Fruit fly (Drosophila melanogaster) whole organism, wandering third instar larva: Measurements from ENCODE around the gene CG17078.
A peak's percentile ranks its signal among the peaks of the same experiment; 100 is the strongest.

Experiments
- Abd-B ChIP-seq: fragments of >200 bp; optimal IDR thresholded peaks from 2 replicates; lab custom pipeline; 2017; ENCODE audit warnings: missing biosample characterization, missing genetic modification characterization
- CG32264 ChIP-seq: fragments of 200-800 bp; sonication (Bioruptor generic); optimal IDR thresholded peaks from 2 replicates; lab custom pipeline; 2016; ENCODE audit warnings: missing biosample characterization, missing genetic modification characterization
- CG9705 ChIP-seq: fragments of 200-800 bp; sonication (Bioruptor generic); optimal IDR thresholded peaks from 2 replicates; lab custom pipeline; 2018; ENCODE audit warnings: missing biosample characterization, mild to moderate bottlenecking, missing genetic modification characterization
- CrebA ChIP-seq: fragments of 200-800 bp; sonication (Bioruptor generic); optimal IDR thresholded peaks from 2 replicates; lab custom pipeline; 2016; ENCODE audit warnings: missing biosample characterization, mild to moderate bottlenecking, missing genetic modification characterization, borderline replicate concordance
- Dfd ChIP-seq: fragments of >200 bp; optimal IDR thresholded peaks from 2 replicates; lab custom pipeline; 2017; ENCODE audit warnings: missing biosample characterization, missing genetic modification characterization
- Dif ChIP-seq: fragments of 200-275, 200-300 bp; sonication (Bioruptor generic); optimal IDR thresholded peaks from 2 replicates; lab custom pipeline; 2018; ENCODE audit warnings: missing biosample characterization, missing genetic modification characterization; ENCODE audit not compliant: partially characterized antibody
- GATAd ChIP-seq: sonication (Bioruptor generic); optimal IDR thresholded peaks from 2 replicates; lab custom pipeline; 2016; ENCODE audit warnings: missing biosample characterization, missing genetic modification characterization
- HLH106 ChIP-seq: fragments of 200-800 bp; optimal IDR thresholded peaks from 3 replicates; lab custom pipeline; 2019; ENCODE audit warnings: missing biosample characterization, mild to moderate bottlenecking, missing genetic modification characterization, moderate library complexity
- Hnf4 ChIP-seq: fragments of 200-800 bp; sonication (Bioruptor generic); optimal IDR thresholded peaks from 2 replicates; lab custom pipeline; 2016; ENCODE audit warnings: missing biosample characterization, mild to moderate bottlenecking, missing genetic modification characterization
- Hr78 ChIP-seq: fragments of >200 bp; optimal IDR thresholded peaks from 2 replicates; lab custom pipeline; 2017; ENCODE audit warnings: missing biosample characterization, missing genetic modification characterization
- Hr83 ChIP-seq: fragments of 200-300 bp; sonication (Bioruptor generic); optimal IDR thresholded peaks from 2 replicates; lab custom pipeline; 2016; ENCODE audit warnings: missing biosample characterization, mild to moderate bottlenecking, missing genetic modification characterization, moderate library complexity; ENCODE audit not compliant: poor library complexity, severe bottlenecking
- Jra ChIP-seq: sonication (Bioruptor generic); optimal IDR thresholded peaks from 2 replicates; lab custom pipeline; 2016; ENCODE audit warnings: missing biosample characterization, missing genetic modification characterization
- Mio ChIP-seq: sonication (Bioruptor generic); optimal IDR thresholded peaks from 2 replicates; lab custom pipeline; 2016; ENCODE audit warnings: missing biosample characterization, missing genetic modification characterization
- Myc ChIP-seq: fragments of >200 bp; optimal IDR thresholded peaks from 2 replicates; lab custom pipeline; 2017
- N ChIP-seq: fragments of >200 bp; optimal IDR thresholded peaks from 2 replicates; lab custom pipeline; 2018; ENCODE audit warnings: missing biosample characterization, missing external identifiers, missing genetic modification characterization
- OdsH ChIP-seq: fragments of 200-800 bp; sonication (Bioruptor generic); optimal IDR thresholded peaks from 2 replicates; lab custom pipeline; 2016; ENCODE audit warnings: missing biosample characterization, mild to moderate bottlenecking, missing genetic modification characterization
- Rel ChIP-seq, 2 experiments: fragments of 200-800 bp; sonication (Bioruptor generic) in 1 of 2; optimal IDR thresholded peaks; 2 replicates in 1 of 2; 3 replicates in 1 of 2; lab custom pipeline; 2016 to 2019; ENCODE audit warnings: mild to moderate bottlenecking in 2 of 2, missing biosample characterization in 2 of 2, missing genetic modification characterization in 2 of 2, moderate library complexity in 1 of 2
- Sp1 ChIP-seq: fragments of 200-800 bp; sonication (Bioruptor generic); optimal IDR thresholded peaks from 3 replicates; lab custom pipeline; 2019; ENCODE audit warnings: missing biosample characterization, mild to moderate bottlenecking, missing genetic modification characterization, moderate library complexity
- Vsx2 ChIP-seq: fragments of 200-300, 225-300 bp; sonication (Bioruptor generic); optimal IDR thresholded peaks from 2 replicates; lab custom pipeline; 2018; ENCODE audit warnings: missing biosample characterization, missing genetic modification characterization; ENCODE audit not compliant: partially characterized antibody
- br ChIP-seq: fragments of 200-800 bp; sonication (Bioruptor generic); optimal IDR thresholded peaks from 2 replicates; lab custom pipeline; 2016; ENCODE audit warnings: missing biosample characterization, missing genetic modification characterization
- brk ChIP-seq: fragments of 200-800 bp; sonication (Bioruptor generic); optimal IDR thresholded peaks from 2 replicates; lab custom pipeline; 2016; ENCODE audit warnings: missing biosample characterization, mild to moderate bottlenecking, missing genetic modification characterization
- dl ChIP-seq, 2 experiments: fragments of 175-275, 200-275 bp in 1 of 2; fragments of 200-275 bp in 1 of 2; sonication (Bioruptor generic); optimal IDR thresholded peaks; lab custom pipeline; 2018; ENCODE audit warnings: mild to moderate bottlenecking in 2 of 2, missing biosample characterization in 2 of 2, missing genetic modification characterization in 2 of 2, moderate library complexity in 2 of 2; ENCODE audit not compliant: partially characterized antibody in 2 of 2, insufficient read depth in 1 of 2
- dmrt93B ChIP-seq: fragments of 200-800 bp; sonication (Bioruptor generic); optimal IDR thresholded peaks from 2 replicates; lab custom pipeline; 2018; ENCODE audit warnings: missing biosample characterization, mild to moderate bottlenecking, missing genetic modification characterization
- dsf ChIP-seq: sonication (Bioruptor generic); optimal IDR thresholded peaks from 2 replicates; lab custom pipeline; 2016; ENCODE audit warnings: missing biosample characterization, missing genetic modification characterization, borderline replicate concordance
- ey ChIP-seq: fragments of 200-800 bp; sonication (Bioruptor generic); optimal IDR thresholded peaks from 2 replicates; lab custom pipeline; 2016; ENCODE audit warnings: missing biosample characterization, missing genetic modification characterization
- foxo ChIP-seq, 2 experiments: fragments of 200-800 bp; sonication (Bioruptor generic); optimal IDR thresholded peaks; 2 replicates in 1 of 2; 3 replicates in 1 of 2; lab custom pipeline; 2016 to 2017; ENCODE audit warnings: missing biosample characterization in 2 of 2, missing genetic modification characterization in 2 of 2
- fru ChIP-seq: fragments of 200-800 bp; sonication (Bioruptor generic); optimal IDR thresholded peaks from 3 replicates; lab custom pipeline; 2016; ENCODE audit warnings: missing biosample characterization, mild to moderate bottlenecking, missing genetic modification characterization
- h ChIP-seq: fragments of 200-800 bp; sonication (Bioruptor generic); optimal IDR thresholded peaks from 3 replicates; lab custom pipeline; 2016; ENCODE audit warnings: missing biosample characterization, mild to moderate bottlenecking, missing genetic modification characterization
- jim ChIP-seq: fragments of 175-275, 200-325 bp; sonication (Bioruptor generic); optimal IDR thresholded peaks from 2 replicates; lab custom pipeline; 2016; ENCODE audit warnings: missing biosample characterization, mild to moderate bottlenecking, missing genetic modification characterization
- lola ChIP-seq: fragments of >200 bp; optimal IDR thresholded peaks from 2 replicates; lab custom pipeline; 2017; ENCODE audit warnings: missing biosample characterization, missing genetic modification characterization
- pan ChIP-seq: fragments of >200 bp; optimal IDR thresholded peaks from 2 replicates; lab custom pipeline; 2017
- psq ChIP-seq: fragments of 200-800 bp; sonication (Bioruptor generic); optimal IDR thresholded peaks from 3 replicates; lab custom pipeline; 2017; ENCODE audit warnings: missing biosample characterization, mild to moderate bottlenecking, missing genetic modification characterization, moderate library complexity
- rgr ChIP-seq: fragments of 200-800 bp; sonication (Bioruptor generic); optimal IDR thresholded peaks from 3 replicates; lab custom pipeline; 2016; ENCODE audit warnings: missing biosample characterization, mild to moderate bottlenecking, missing genetic modification characterization
- sage ChIP-seq: fragments of 200-800 bp; sonication (Bioruptor generic); optimal IDR thresholded peaks from 2 replicates; lab custom pipeline; 2016; ENCODE audit warnings: missing biosample characterization, mild to moderate bottlenecking, missing genetic modification characterization
- sv ChIP-seq: fragments of 200-800 bp; sonication (Bioruptor generic); optimal IDR thresholded peaks from 3 replicates; lab custom pipeline; 2016; ENCODE audit warnings: missing biosample characterization, missing genetic modification characterization
- tai ChIP-seq: sonication (Bioruptor generic); optimal IDR thresholded peaks from 2 replicates; lab custom pipeline; 2016; ENCODE audit warnings: missing biosample characterization, missing genetic modification characterization
- usp ChIP-seq: fragments of >200 bp; optimal IDR thresholded peaks from 2 replicates; lab custom pipeline; 2017; ENCODE audit warnings: missing biosample characterization, missing genetic modification characterization
- woc ChIP-seq: sonication (Bioruptor generic); optimal IDR thresholded peaks from 2 replicates; lab custom pipeline; 2016; ENCODE audit warnings: missing biosample characterization, mild to moderate bottlenecking, missing genetic modification characterization

The CG17078 gene

dm6 chr2L:306188-306927 lies 28.3 kb upstream of the CG17078 start:
- no peak for TF ChIP-seq Jra (GFP tag; lab: Kevin White, UChicago)
- TF ChIP-seq pan = no peak
- no peak for TF ChIP-seq GATAd
- TF ChIP-seq Hr83 = no peak
- TF ChIP-seq sv (GFP tag; lab: Kevin White, UChicago) = no peak
- TF ChIP-seq usp (GFP tag; lab: Kevin White, UChicago) = no peak
- TF ChIP-seq CrebA (GFP tag; lab: Kevin White, UChicago) = no peak
- TF ChIP-seq, all 38 proteins: peak for 0

DNA sequence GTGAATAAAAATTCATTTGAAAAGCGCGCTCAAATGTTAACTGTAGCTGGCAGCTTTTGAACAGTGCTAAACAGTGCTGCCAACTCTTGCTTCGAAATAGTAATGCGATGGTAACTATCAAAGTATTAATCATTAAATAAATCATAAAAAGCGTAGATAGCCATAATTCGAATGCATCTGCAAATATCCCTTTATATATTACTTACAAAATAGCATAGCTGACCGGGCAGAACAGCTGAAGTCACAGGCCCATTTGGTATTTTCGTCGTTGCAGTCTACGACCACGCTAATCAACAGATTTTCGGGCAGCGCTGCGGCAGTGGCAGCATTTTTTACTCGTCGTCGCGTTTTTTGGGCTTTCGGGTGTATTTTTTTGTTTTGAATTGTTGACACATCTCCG lies 27.6 kb upstream of the CG17078 start, which contains the start of gene Plc21C:
TSS of gene Plc21C (plus strand) at position 290 of the 400 bp plus-strand sequence.
- TF ChIP-seq Sp1 (GFP tag; lab: Kevin White, UChicago) (peak; percentile 26), CG32264 (GFP tag; lab: Kevin White, UChicago) (no peak), CG9705 (peak; percentile 18), foxo (GFP tag; optimal IDR thresholded peaks at IDR 0.05; lab: Kevin White, UChicago) (peak in 1 of 2 experiments; percentile 51), woc (peak; percentile 16), usp (GFP tag; lab: Kevin White, UChicago) (no peak), Abd-B (no peak), br (peak; percentile 42), rgr (GFP tag; lab: Kevin White, UChicago) (peak; percentile 14), Myc (no peak), Hnf4 (GFP tag; lab: Kevin White, UChicago) (peak; percentile 51), Vsx2 (GFP tag; lab: Kevin White, UChicago) (no peak), jim (GFP tag; lab: Kevin White, UChicago) (no peak), sv (GFP tag; lab: Kevin White, UChicago) (peak; percentile 41), HLH106 (tag; lab: Kevin White, UChicago) (peak; percentile 60), ey (peak; percentile 50), Rel (GFP tag; optimal IDR thresholded peaks at IDR 0.05; lab: Kevin White, UChicago) (no peak), Rel (tag; optimal IDR thresholded peaks at IDR 0.05; lab: Kevin White, UChicago) (peak; percentile 54), Hr78 (GFP tag; lab: Kevin White, UChicago) (no peak), OdsH (GFP tag; lab: Kevin White, UChicago) (no peak), sage (no peak), dsf (GFP tag; lab: Kevin White, UChicago) (no peak), dl (GFP tag; optimal IDR thresholded peaks at IDR 0.05; lab: Kevin White, UChicago; ENCODE audit: insufficient read depth in 1 of 2, partially characterized antibody in 2 of 2) (peak in 1 of 2 experiments; percentile 4), lola (GFP tag; lab: Kevin White, UChicago) (no peak), Hr83 (no peak), Jra (GFP tag; lab: Kevin White, UChicago) (no peak), N (GFP tag; lab: Kevin White, UChicago) (no peak), fru (GFP tag; lab: Kevin White, UChicago) (peak; percentile 52), Mio (GFP tag; lab: Kevin White, UChicago) (no peak), h (GFP tag; lab: Kevin White, UChicago) (peak; percentile 62), pan (no peak), GATAd (no peak), brk (GFP tag; lab: Kevin White, UChicago) (no peak), tai (GFP tag; lab: Kevin White, UChicago) (peak; percentile 42), CrebA (GFP tag; lab: Kevin White, UChicago) (no peak), dmrt93B (GFP tag; lab: Kevin White, UChicago) (no peak), Dfd (GFP tag; lab: Kevin White, UChicago) (no peak), psq (GFP tag; lab: Kevin White, UChicago) (peak; percentile 24), Dif (peak; percentile 36)
